Fruit fly (Drosophila melanogaster) whole organism, embryonic: ENCODE results near the gene RpS28b.

Experiments used
- ATbp ChIP-seq: fragments of 200-800 bp; sonication (Bioruptor generic); optimal IDR thresholded peaks from 2 replicates; lab custom pipeline; 2017; ENCODE audit warnings: missing biosample characterization, mild to moderate bottlenecking, missing genetic modification characterization, missing genetic modification reagents
- Ada2b ChIP-seq: fragments of 200-800 bp; sonication (Bioruptor generic); IDR thresholded peaks from 2 replicates; pipeline ENCODE4 v1.3.6; 2022; ENCODE audit warnings: missing biosample characterization, missing genetic modification characterization
- Aef1 ChIP-seq: fragments of 200-800 bp; sonication (Bioruptor generic); IDR thresholded peaks from 3 replicates; pipeline ENCODE4 v1.3.6; 2022; ENCODE audit warnings: missing biosample characterization, missing genetic modification characterization
- Awh ChIP-seq: fragments of 200-800 bp; sonication (Bioruptor generic); IDR thresholded peaks from 2 replicates; pipeline ENCODE4, ENCODE4 v1.3.6; 2022; ENCODE audit warnings: missing biosample characterization, missing genetic modification characterization
- Bdp1 ChIP-seq: fragments of 200-800 bp; sonication (Bioruptor generic); optimal IDR thresholded peaks from 3 replicates; lab custom pipeline; 2016; ENCODE audit warnings: missing biosample characterization, missing genetic modification characterization
- CG10274 ChIP-seq: fragments of 200-800 bp; sonication (Bioruptor generic); optimal IDR thresholded peaks from 3 replicates; lab custom pipeline; 2017; ENCODE audit warnings: missing biosample characterization, mild to moderate bottlenecking, missing genetic modification characterization
- CG10462 ChIP-seq: fragments of 200-800 bp; sonication (Bioruptor generic); optimal IDR thresholded peaks from 2 replicates; lab custom pipeline; 2016; ENCODE audit warnings: missing biosample characterization, missing genetic modification characterization
- CG12155 ChIP-seq: fragments of 200-800 bp; sonication (Bioruptor generic); optimal IDR thresholded peaks from 3 replicates; lab custom pipeline; 2016; ENCODE audit warnings: missing biosample characterization, missing genetic modification characterization
- CG12744 ChIP-seq: fragments of 200-800 bp; sonication (Bioruptor generic); optimal IDR thresholded peaks from 2 replicates; lab custom pipeline; 2016; ENCODE audit warnings: missing biosample characterization, missing genetic modification characterization
- CG14965 ChIP-seq: fragments of 200-800 bp; sonication (Bioruptor generic); optimal IDR thresholded peaks from 2 replicates; lab custom pipeline; 2016; ENCODE audit warnings: missing biosample characterization, missing genetic modification characterization, borderline replicate concordance
- CG15073 ChIP-seq: fragments of 200-800 bp; sonication (Bioruptor generic); optimal IDR thresholded peaks from 2 replicates; lab custom pipeline; 2016; ENCODE audit warnings: missing biosample characterization, missing genetic modification characterization
- CG17328 ChIP-seq: fragments of 200-800 bp; sonication (Bioruptor generic); IDR thresholded peaks from 2 replicates; pipeline ENCODE4 v1.3.6; 2022; ENCODE audit warnings: missing biosample characterization, missing genetic modification characterization
- CG17912 ChIP-seq: fragments of 200-800 bp; sonication (Bioruptor generic); optimal IDR thresholded peaks from 2 replicates; lab custom pipeline; 2018; ENCODE audit warnings: missing biosample characterization, mild to moderate bottlenecking, missing genetic modification characterization
- CG1832 ChIP-seq: fragments of 200-800 bp; sonication (Bioruptor generic); optimal IDR thresholded peaks from 2 replicates; lab custom pipeline; 2017; ENCODE audit warnings: missing biosample characterization, mild to moderate bottlenecking, missing genetic modification characterization, inconsistent platforms
- CG2712 ChIP-seq: fragments of 200-800 bp; optimal IDR thresholded peaks from 3 replicates; lab custom pipeline; 2019; ENCODE audit warnings: missing biosample characterization, mild to moderate bottlenecking, missing genetic modification characterization, moderate library complexity
- CG30020 ChIP-seq: fragments of 200-800 bp; optimal IDR thresholded peaks from 2 replicates; lab custom pipeline; 2019; ENCODE audit warnings: missing biosample characterization, mild to moderate bottlenecking, missing genetic modification characterization, moderate library complexity
- CG31441 ChIP-seq: fragments of 200-800 bp; sonication (Bioruptor generic); IDR thresholded peaks from 2 replicates; pipeline ENCODE4 v1.3.6; 2022; ENCODE audit warnings: missing biosample characterization, missing genetic modification characterization
- CG33213 ChIP-seq: fragments of 200-800 bp; sonication (Bioruptor generic); optimal IDR thresholded peaks from 3 replicates; lab custom pipeline; 2016; ENCODE audit warnings: missing biosample characterization, missing genetic modification characterization
- CG3407 ChIP-seq: fragments of 200-800 bp; sonication (Bioruptor generic); optimal IDR thresholded peaks from 2 replicates; lab custom pipeline; 2018; ENCODE audit warnings: missing biosample characterization, mild to moderate bottlenecking, missing genetic modification characterization
- CG3847 ChIP-seq: fragments of 200-800 bp; sonication (Bioruptor generic); IDR thresholded peaks from 2 replicates; pipeline ENCODE4 v1.3.6; 2022; ENCODE audit warnings: missing biosample characterization, missing genetic modification characterization
- CG7745 ChIP-seq: fragments of 200-800 bp; sonication (Bioruptor generic); optimal IDR thresholded peaks from 2 replicates; lab custom pipeline; 2018; ENCODE audit warnings: missing biosample characterization, mild to moderate bottlenecking, missing genetic modification characterization, moderate library complexity
- CG8388 ChIP-seq: fragments of 200-800 bp; sonication (Bioruptor generic); optimal IDR thresholded peaks from 2 replicates; lab custom pipeline; 2019; ENCODE audit warnings: missing biosample characterization, mild to moderate bottlenecking, missing genetic modification characterization, moderate library complexity
- CkIIα-i1 ChIP-seq: fragments of 200-800 bp; sonication (Bioruptor generic); IDR thresholded peaks from 2 replicates; pipeline ENCODE4 v1.3.6; 2022; ENCODE audit warnings: missing biosample characterization, missing genetic modification characterization
- CrebB ChIP-seq: fragments of 200-800 bp; sonication (Bioruptor generic); optimal IDR thresholded peaks from 3 replicates; lab custom pipeline; 2018; ENCODE audit warnings: missing biosample characterization, mild to moderate bottlenecking, missing genetic modification characterization
- Dp ChIP-seq: fragments of 200-800 bp; sonication (Bioruptor generic); optimal IDR thresholded peaks from 2 replicates; lab custom pipeline; 2018; ENCODE audit warnings: missing biosample characterization, mild to moderate bottlenecking, missing genetic modification characterization, moderate library complexity
- E2f2 ChIP-seq: fragments of 200-800 bp; sonication (Bioruptor generic); IDR thresholded peaks from 2 replicates; pipeline ENCODE4 v1.3.6; 2022; ENCODE audit warnings: missing biosample characterization, missing genetic modification characterization
- Elba2 ChIP-seq: fragments of 200-800 bp; sonication (Bioruptor generic); optimal IDR thresholded peaks from 3 replicates; lab custom pipeline; 2016; ENCODE audit warnings: missing biosample characterization, missing genetic modification characterization
- H15 ChIP-seq: fragments of 200-800 bp; sonication (Bioruptor generic); IDR thresholded peaks from 3 replicates; pipeline ENCODE4 v1.3.6; 2022; ENCODE audit warnings: missing biosample characterization, missing genetic modification characterization
- Med ChIP-seq: fragments of 200-800 bp; sonication (Bioruptor generic); peaks from one replicate; lab custom pipeline; 2016; ENCODE audit warnings: missing biosample characterization, missing genetic modification characterization, mild to moderate bottlenecking, inconsistent platforms, moderate library complexity
- Neu2 ChIP-seq: fragments of 200-800 bp; sonication (Bioruptor generic); optimal IDR thresholded peaks from 3 replicates; lab custom pipeline; 2016; ENCODE audit warnings: missing biosample characterization, missing genetic modification characterization, borderline replicate concordance
- Spps ChIP-seq: fragments of 200-800 bp; sonication (Bioruptor generic); optimal IDR thresholded peaks from 2 replicates; lab custom pipeline; 2018; ENCODE audit warnings: missing biosample characterization, mild to moderate bottlenecking, missing genetic modification characterization
- Usf ChIP-seq: fragments of 200-800 bp; sonication (Bioruptor generic); optimal IDR thresholded peaks from 2 replicates; lab custom pipeline; 2017; ENCODE audit warnings: missing genotype, missing biosample characterization, missing genetic modification characterization
- ac ChIP-seq: fragments of 200-800 bp; sonication (Bioruptor generic); optimal IDR thresholded peaks from 3 replicates; lab custom pipeline; 2017; ENCODE audit warnings: missing biosample characterization, mild to moderate bottlenecking, missing genetic modification characterization
- cad ChIP-seq: fragments of >200 bp; optimal IDR thresholded peaks from 2 replicates; lab custom pipeline; 2017; ENCODE audit warnings: missing biosample characterization, missing genetic modification characterization
- ci ChIP-seq: fragments of 200-800 bp; sonication (Bioruptor generic); IDR thresholded peaks from 3 replicates; pipeline ENCODE4 v1.3.6; 2022; ENCODE audit warnings: missing biosample characterization, missing genetic modification characterization
- cwo ChIP-seq: fragments of 200-800 bp; sonication (Bioruptor generic); optimal IDR thresholded peaks from 3 replicates; lab custom pipeline; 2017; ENCODE audit warnings: missing biosample characterization, missing genetic modification characterization, mild to moderate bottlenecking, moderate library complexity, missing genetic modification reagents
- dimm ChIP-seq: fragments of 200-800 bp; sonication (Bioruptor generic); IDR thresholded peaks from 2 replicates; pipeline ENCODE4 v1.3.6; 2022; ENCODE audit warnings: missing biosample characterization, missing genetic modification characterization
- dm ChIP-seq: fragments of 200-800 bp; sonication (Bioruptor generic); optimal IDR thresholded peaks from 3 replicates; lab custom pipeline; 2016; ENCODE audit warnings: missing biosample characterization, missing genetic modification characterization
- emc ChIP-seq: fragments of 200-800 bp; sonication (Bioruptor generic); optimal IDR thresholded peaks from 2 replicates; lab custom pipeline; 2016; ENCODE audit warnings: missing biosample characterization, missing genetic modification characterization
- lilli ChIP-seq: fragments of 200-800 bp; sonication (Bioruptor generic); optimal IDR thresholded peaks from 3 replicates; lab custom pipeline; 2016; ENCODE audit warnings: missing biosample characterization, missing genetic modification characterization
- lola ChIP-seq, 3 experiments: fragments of >200 bp in 2 of 3; fragments of 200-800 bp in 1 of 3; sonication (Bioruptor generic) in 1 of 3; optimal IDR thresholded peaks; 2 replicates each; lab custom pipeline; 2017 to 2019; ENCODE audit warnings: missing biosample characterization in 3 of 3, missing genetic modification characterization in 3 of 3, mild to moderate bottlenecking in 1 of 3, moderate library complexity in 1 of 3
- oc ChIP-seq: fragments of 200-800 bp; sonication (Bioruptor generic); optimal IDR thresholded peaks from 2 replicates; lab custom pipeline; 2018; ENCODE audit warnings: missing biosample characterization, mild to moderate bottlenecking, missing genetic modification characterization, moderate library complexity
- peb ChIP-seq: fragments of 200-800 bp; sonication (Bioruptor generic); IDR thresholded peaks from 2 replicates; pipeline ENCODE4 v1.3.6; 2022; ENCODE audit warnings: missing biosample characterization, missing genetic modification characterization
- psq ChIP-seq: fragments of 200-800 bp; sonication (Bioruptor generic); optimal IDR thresholded peaks from 2 replicates; lab custom pipeline; 2017; ENCODE audit warnings: missing biosample characterization, missing genetic modification characterization
- sens ChIP-seq: fragments of 200-800 bp; sonication (Bioruptor generic); peaks from one replicate; lab custom pipeline; 2016; ENCODE audit warnings: missing biosample characterization, missing genetic modification characterization
- seq ChIP-seq: fragments of 200-800 bp; sonication (Bioruptor generic); IDR thresholded peaks from 2 replicates; pipeline ENCODE4 v1.3.6; 2022; ENCODE audit warnings: missing biosample characterization, missing genetic modification characterization
- tgo ChIP-seq: fragments of 200-800 bp; sonication (Bioruptor generic); IDR thresholded peaks from 3 replicates; pipeline ENCODE4 v1.3.6; 2022; ENCODE audit warnings: missing biosample characterization, missing genetic modification characterization
- tin ChIP-seq: fragments of 200-800 bp; sonication (Bioruptor generic); optimal IDR thresholded peaks from 3 replicates; lab custom pipeline; 2016; ENCODE audit warnings: missing biosample characterization, missing genetic modification characterization
- unc-4 ChIP-seq: fragments of 200-800 bp; sonication (Bioruptor generic); IDR thresholded peaks from 2 replicates; pipeline ENCODE4 v1.3.6; 2022; ENCODE audit warnings: missing biosample characterization, missing genetic modification characterization; ENCODE audit not compliant: partially characterized antibody
- unpg ChIP-seq: fragments of 200-800 bp; sonication (Bioruptor generic); optimal IDR thresholded peaks from 3 replicates; lab custom pipeline; 2018; ENCODE audit warnings: missing biosample characterization, mild to moderate bottlenecking, missing genetic modification characterization, moderate library complexity

Gene RpS28b

dm6 chrX:9579918-9580521 lies 25.6 kb downstream of the RpS28b start, which contains the start of gene LPCAT (continued):
- TF ChIP-seq CG30020 (tag; lab: Kevin White, UChicago) (no peak), E2f2 (peak; percentile 97), seq (GFP tag; lab: Robert Waterston, UW) (peak; percentile 54; the same call in 1 of the 2 replicates), Awh (no peak), CG8388 (GFP tag; lab: Kevin White, UChicago) (peak; percentile 17), CG12155 (GFP tag; lab: Kevin White, UChicago) (peak; percentile 85), tin (GFP tag; lab: Kevin White, UChicago) (peak; percentile 83), sens (peak; percentile 94), Med (GFP tag; lab: Kevin White, UChicago) (peak; percentile 94), CG10274 (peak; percentile 35), unc-4 (GFP tag; lab: Robert Waterston, UW) (peak; percentile 83), Aef1 (peak; percentile 86), CG1832 (GFP tag; lab: Kevin White, UChicago) (no peak), CrebB (tag; lab: Kevin White, UChicago) (no peak), ci (GFP tag; lab: Robert Waterston, UW) (peak; percentile 78; the same call in 2 of the 3 replicates), unpg (GFP tag; lab: Kevin White, UChicago) (peak; percentile 37), Bdp1 (GFP tag; lab: Kevin White, UChicago) (peak; percentile 45), CG17328 (GFP tag; lab: Robert Waterston, UW) (peak; percentile 65), CG14965 (GFP tag; lab: Kevin White, UChicago) (no peak), peb (GFP tag; lab: Robert Waterston, UW) (peak; percentile 62; the same call in 1 of the 2 replicates), dimm (GFP tag; lab: Robert Waterston, UW) (no peak), Dp (GFP tag; lab: Kevin White, UChicago) (peak; percentile 86), CG10462 (GFP tag; lab: Kevin White, UChicago) (peak; percentile 35), CG33213 (GFP tag; lab: Kevin White, UChicago) (peak; percentile 86), ac (GFP tag; lab: Kevin White, UChicago) (no peak), CG7745 (tag; lab: Kevin White, UChicago) (peak; percentile 16), CG31441 (0 out of 2 replicates have a peak, but pooled peaks have one; percentile 17), ATbp (no peak), CG3847 (peak; percentile 95), cwo (peak; percentile 98), dm (GFP tag; lab: Kevin White, UChicago) (peak; percentile 23), tgo (peak; percentile 64; the same call in 2 of the 3 replicates), psq (no peak), cad (no peak), emc (GFP tag; lab: Kevin White, UChicago) (peak; percentile 70), Elba2 (GFP tag; lab: Kevin White, UChicago) (peak; percentile 2), oc (tag; lab: Kevin White, UChicago) (no peak), CG17912 (GFP tag; lab: Kevin White, UChicago) (peak; percentile 18), Ada2b (peak; percentile 47; the same call in 1 of the 2 replicates), CkIIα-i1 (GFP tag; lab: Robert Waterston, UW) (no peak), CG15073 (no peak), CG2712 (tag; lab: Kevin White, UChicago) (peak; percentile 40), H15 (GFP tag; lab: Robert Waterston, UW) (0 out of 3 replicates have a peak, but pooled peaks have one; percentile 50), lilli (GFP tag; lab: Kevin White, UChicago) (peak; percentile 94), CG3407 (no peak), Usf (peak; percentile 55), Neu2 (GFP tag; lab: Kevin White, UChicago) (no peak), CG12744 (GFP tag; lab: Kevin White, UChicago) (peak; percentile 69), Spps (tag; lab: Kevin White, UChicago) (peak; percentile 48), lola (GFP tag; optimal IDR thresholded peaks at IDR 0.05; lab: Kevin White, UChicago) (peak in 2 of 3 experiments; percentile 27 to 36)
